Worm (Caenorhabditis elegans) whole organism, late embryonic: ENCODE data around the gene crb-1.

Source experiments
- ceh-6 ChIP-seq: fragments of 200-800 bp; sonication (Bioruptor generic); optimal IDR thresholded peaks from 2 replicates; lab custom pipeline; 2018; ENCODE audit warnings: mild to moderate bottlenecking, missing genetic modification characterization, missing compliant biosample characterization
- elt-2 ChIP-seq: sonication (generic microtip); optimal IDR thresholded peaks from 2 replicates; lab custom pipeline; 2016; ENCODE audit warnings: missing genetic modification reagents, missing genetic modification characterization, missing compliant biosample characterization
- mec-3 ChIP-seq: sonication (generic microtip); optimal IDR thresholded peaks from 2 replicates; lab custom pipeline; 2016; ENCODE audit warnings: borderline replicate concordance, missing genetic modification characterization, missing compliant biosample characterization
- nfya-1 ChIP-seq: sonication (generic microtip); optimal IDR thresholded peaks from 2 replicates; lab custom pipeline; 2017; ENCODE audit warnings: missing genetic modification characterization, mild to moderate bottlenecking, missing compliant biosample characterization, antibody characterized with exemption, moderate library complexity
- pha-4 ChIP-seq: fragments of 150-350 bp; optimal IDR thresholded peaks from 2 replicates; lab custom pipeline; 2018; ENCODE audit warnings: missing biosample characterization, missing genetic modification reagents, missing genetic modification characterization
- unc-42 ChIP-seq: sonication (generic microtip); optimal IDR thresholded peaks from 2 replicates; lab custom pipeline; 2016; ENCODE audit warnings: missing genotype, missing genetic modification characterization, missing compliant biosample characterization

ce11 chrX:17422593-17422992, 8.8 kb upstream of the crb-1 start:
- TF ChIP-seq unc-42 (tag; lab: Kevin White, UChicago) (no peak), pha-4 (no peak), ceh-6 (GFP tag; lab: Kevin White, UChicago) (no peak), mec-3 (no peak), elt-2 (tag; lab: Kevin White, UChicago) (no peak), nfya-1 (no peak)
